Fruit fly (Drosophila melanogaster) whole organism, embryonic: ENCODE results near the gene qtc.

ENCODE experiments used
- BtbVII ChIP-seq: fragments of 200-800 bp; sonication (Bioruptor generic); optimal IDR thresholded peaks from 3 replicates; lab custom pipeline; 2017; ENCODE audit warnings: missing biosample characterization, mild to moderate bottlenecking, missing genetic modification characterization
- CG10274 ChIP-seq: fragments of 200-800 bp; sonication (Bioruptor generic); optimal IDR thresholded peaks from 3 replicates; lab custom pipeline; 2017; ENCODE audit warnings: missing biosample characterization, mild to moderate bottlenecking, missing genetic modification characterization
- CG11560 ChIP-seq: fragments of 200-800 bp; sonication (Bioruptor generic); IDR thresholded peaks from 3 replicates; pipeline ENCODE4 v1.3.6; 2022; ENCODE audit warnings: missing biosample characterization, missing genetic modification characterization
- CG11695 ChIP-seq: fragments of 200-800 bp; sonication (Bioruptor generic); IDR thresholded peaks from 3 replicates; pipeline ENCODE4 v1.3.6; 2022; ENCODE audit warnings: missing biosample characterization, missing genetic modification characterization
- CG12769 ChIP-seq: fragments of 200-800 bp; sonication (Bioruptor generic); optimal IDR thresholded peaks from 2 replicates; lab custom pipeline; 2019; ENCODE audit warnings: missing biosample characterization, mild to moderate bottlenecking, missing genetic modification characterization, moderate library complexity
- CG12942 ChIP-seq: fragments of 200-800 bp; sonication (Bioruptor generic); optimal IDR thresholded peaks from 3 replicates; lab custom pipeline; 2016; ENCODE audit warnings: missing biosample characterization, missing genetic modification characterization
- CG13296 ChIP-seq: fragments of 200-800 bp; sonication (Bioruptor generic); optimal IDR thresholded peaks from 3 replicates; lab custom pipeline; 2018; ENCODE audit warnings: missing biosample characterization, mild to moderate bottlenecking, missing genetic modification characterization
- CG14050 ChIP-seq: fragments of 200-800 bp; sonication (Bioruptor generic); IDR thresholded peaks from 3 replicates; pipeline ENCODE4 v1.3.6; 2022; ENCODE audit warnings: missing biosample characterization, missing genetic modification characterization
- CG1529 ChIP-seq: fragments of 200-800 bp; sonication (Bioruptor generic); optimal IDR thresholded peaks from 3 replicates; lab custom pipeline; 2018; ENCODE audit warnings: missing biosample characterization, missing genetic modification characterization
- CG15601 ChIP-seq: fragments of 200-800 bp; sonication (Bioruptor generic); optimal IDR thresholded peaks from 3 replicates; lab custom pipeline; 2019; ENCODE audit warnings: missing biosample characterization, mild to moderate bottlenecking, missing genetic modification characterization, moderate library complexity
- CG17385 ChIP-seq: fragments of 200-800 bp; sonication (Bioruptor generic); optimal IDR thresholded peaks from 3 replicates; lab custom pipeline; 2018; ENCODE audit warnings: missing biosample characterization, mild to moderate bottlenecking, missing genetic modification characterization
- CG18476 ChIP-seq: fragments of 200-800 bp; sonication (Bioruptor generic); optimal IDR thresholded peaks from 2 replicates; lab custom pipeline; 2016; ENCODE audit warnings: missing biosample characterization, mild to moderate bottlenecking, missing genetic modification characterization
- CG2202 ChIP-seq: fragments of 200-800 bp; sonication (Bioruptor generic); optimal IDR thresholded peaks from 2 replicates; lab custom pipeline; 2018; ENCODE audit warnings: missing biosample characterization, mild to moderate bottlenecking, missing genetic modification characterization
- CG3163 ChIP-seq: fragments of 200-800 bp; sonication (Bioruptor generic); optimal IDR thresholded peaks from 3 replicates; lab custom pipeline; 2016; ENCODE audit warnings: missing biosample characterization, missing genetic modification characterization
- CG3847 ChIP-seq: fragments of 200-800 bp; sonication (Bioruptor generic); IDR thresholded peaks from 2 replicates; pipeline ENCODE4 v1.3.6; 2022; ENCODE audit warnings: missing biosample characterization, missing genetic modification characterization
- CG43689 ChIP-seq: fragments of 200-800 bp; sonication (Bioruptor generic); IDR thresholded peaks from 2 replicates; pipeline ENCODE4 v1.3.6; 2022; ENCODE audit warnings: missing biosample characterization, missing genetic modification characterization
- CG4820 ChIP-seq: fragments of 200-800 bp; sonication (Bioruptor generic); optimal IDR thresholded peaks from 3 replicates; lab custom pipeline; 2016; ENCODE audit warnings: missing biosample characterization, missing genetic modification characterization
- CG8944 ChIP-seq: fragments of 200-800 bp; sonication (Bioruptor generic); optimal IDR thresholded peaks from 3 replicates; lab custom pipeline; 2016; ENCODE audit warnings: missing biosample characterization, missing genetic modification characterization
- CG9797 ChIP-seq: fragments of 200-800 bp; sonication (Bioruptor generic); optimal IDR thresholded peaks from 3 replicates; lab custom pipeline; 2018; ENCODE audit warnings: missing biosample characterization, mild to moderate bottlenecking, missing genetic modification characterization
- CG9817 ChIP-seq: fragments of 200-800 bp; sonication (Bioruptor generic); optimal IDR thresholded peaks from 2 replicates; lab custom pipeline; 2018; ENCODE audit warnings: missing biosample characterization, mild to moderate bottlenecking, missing genetic modification characterization, moderate library complexity
- CG9932 ChIP-seq: fragments of 200-800 bp; sonication (Bioruptor generic); IDR thresholded peaks from 2 replicates; pipeline ENCODE4 v1.3.6; 2022; ENCODE audit warnings: missing biosample characterization, missing genetic modification characterization
- Fer1 ChIP-seq: fragments of 200-800 bp; sonication (Bioruptor generic); optimal IDR thresholded peaks from 2 replicates; lab custom pipeline; 2017; ENCODE audit warnings: missing biosample characterization, mild to moderate bottlenecking, missing genetic modification characterization
- Hey ChIP-seq: fragments of 200-800 bp; sonication (Bioruptor generic); optimal IDR thresholded peaks from 3 replicates; lab custom pipeline; 2018; ENCODE audit warnings: missing biosample characterization, mild to moderate bottlenecking, missing genetic modification characterization
- Hmx ChIP-seq: fragments of 200-800 bp; sonication (Bioruptor generic); optimal IDR thresholded peaks from 2 replicates; lab custom pipeline; 2016; ENCODE audit warnings: missing biosample characterization, missing genetic modification characterization
- Meics ChIP-seq: fragments of 200-800 bp; sonication (Bioruptor generic); optimal IDR thresholded peaks from 2 replicates; lab custom pipeline; 2017; ENCODE audit warnings: missing biosample characterization, mild to moderate bottlenecking, missing genetic modification characterization
- Nf-YB ChIP-seq: fragments of 200-800 bp; sonication (Bioruptor generic); optimal IDR thresholded peaks from 3 replicates; lab custom pipeline; 2019; ENCODE audit warnings: missing biosample characterization, mild to moderate bottlenecking, missing genetic modification characterization, moderate library complexity
- Rfx ChIP-seq: fragments of 200-800 bp; sonication (Bioruptor generic); IDR thresholded peaks from 2 replicates; pipeline ENCODE4 v1.3.6; 2022; ENCODE audit warnings: missing biosample characterization, missing genetic modification characterization
- abd-A ChIP-seq: fragments of 200-800 bp; sonication (Bioruptor generic); optimal IDR thresholded peaks from 3 replicates; lab custom pipeline; 2019; ENCODE audit warnings: missing biosample characterization, mild to moderate bottlenecking, missing genetic modification characterization, moderate library complexity
- ac ChIP-seq: fragments of 200-800 bp; sonication (Bioruptor generic); optimal IDR thresholded peaks from 3 replicates; lab custom pipeline; 2017; ENCODE audit warnings: missing biosample characterization, mild to moderate bottlenecking, missing genetic modification characterization
- corto ChIP-seq: fragments of 200-800 bp; sonication (Bioruptor generic); optimal IDR thresholded peaks from 2 replicates; lab custom pipeline; 2016; ENCODE audit warnings: missing biosample characterization, mild to moderate bottlenecking, missing genetic modification characterization, moderate library complexity
- cwo ChIP-seq: fragments of 200-800 bp; sonication (Bioruptor generic); optimal IDR thresholded peaks from 3 replicates; lab custom pipeline; 2017; ENCODE audit warnings: missing biosample characterization, missing genetic modification characterization, mild to moderate bottlenecking, moderate library complexity, missing genetic modification reagents
- dimm ChIP-seq: fragments of 200-800 bp; sonication (Bioruptor generic); IDR thresholded peaks from 2 replicates; pipeline ENCODE4 v1.3.6; 2022; ENCODE audit warnings: missing biosample characterization, missing genetic modification characterization
- en ChIP-seq: fragments of 200-800 bp; sonication (Bioruptor generic); optimal IDR thresholded peaks from 2 replicates; lab custom pipeline; 2016; ENCODE audit warnings: missing biosample characterization, missing genetic modification characterization
- exex ChIP-seq: fragments of 200-800 bp; sonication (Bioruptor generic); optimal IDR thresholded peaks from 4 replicates; lab custom pipeline; 2018; ENCODE audit warnings: missing biosample characterization, mild to moderate bottlenecking, missing genetic modification characterization, moderate library complexity
- hb ChIP-seq: fragments of 200-800 bp; sonication (Bioruptor generic); IDR thresholded peaks from 3 replicates; pipeline ENCODE4 v1.3.6; 2022; ENCODE audit warnings: missing biosample characterization, missing genetic modification characterization; ENCODE audit not compliant: partially characterized antibody
- hbn ChIP-seq: fragments of 200-800 bp; sonication (Bioruptor generic); IDR thresholded peaks from 2 replicates; pipeline ENCODE4 v1.3.6; 2022; ENCODE audit warnings: missing biosample characterization, missing genetic modification characterization; ENCODE audit not compliant: partially characterized antibody
- insv ChIP-seq, 2 experiments: fragments of 200-800 bp; sonication (Bioruptor generic); optimal IDR thresholded peaks; 3 replicates each; lab custom pipeline; 2016 to 2018; ENCODE audit warnings: missing biosample characterization in 2 of 2, missing genetic modification characterization in 2 of 2
- jigr1 ChIP-seq: fragments of 200-800 bp; sonication (Bioruptor generic); IDR thresholded peaks from 3 replicates; pipeline ENCODE4 v1.3.6; 2022; ENCODE audit warnings: missing biosample characterization, missing genetic modification characterization
- lola ChIP-seq, 3 experiments: fragments of >200 bp in 2 of 3; fragments of 200-800 bp in 1 of 3; sonication (Bioruptor generic) in 1 of 3; optimal IDR thresholded peaks; 2 replicates each; lab custom pipeline; 2017 to 2019; ENCODE audit warnings: missing biosample characterization in 3 of 3, missing genetic modification characterization in 3 of 3, mild to moderate bottlenecking in 1 of 3, moderate library complexity in 1 of 3
- luna ChIP-seq: fragments of 200-800 bp; sonication (Bioruptor generic); optimal IDR thresholded peaks from 2 replicates; lab custom pipeline; 2016; ENCODE audit warnings: missing biosample characterization, missing genetic modification characterization
- mirr ChIP-seq: fragments of 200-800 bp; sonication (Bioruptor generic); optimal IDR thresholded peaks from 3 replicates; lab custom pipeline; 2018; ENCODE audit warnings: missing biosample characterization, mild to moderate bottlenecking, missing genetic modification characterization
- nerfin-1 ChIP-seq: fragments of 200-800 bp; sonication (Bioruptor generic); optimal IDR thresholded peaks from 3 replicates; lab custom pipeline; 2019; ENCODE audit warnings: missing biosample characterization, mild to moderate bottlenecking, missing genetic modification characterization, moderate library complexity
- pum ChIP-seq: fragments of 200-800 bp; sonication (Bioruptor generic); optimal IDR thresholded peaks from 2 replicates; lab custom pipeline; 2016; ENCODE audit warnings: missing biosample characterization, missing genetic modification characterization
- pzg ChIP-seq: fragments of 200-800 bp; sonication (Bioruptor generic); optimal IDR thresholded peaks from 3 replicates; lab custom pipeline; 2018; ENCODE audit warnings: missing biosample characterization, mild to moderate bottlenecking, missing genetic modification characterization, moderate library complexity
- sd ChIP-seq: fragments of 200-800 bp; sonication (Bioruptor generic); optimal IDR thresholded peaks from 3 replicates; lab custom pipeline; 2018; ENCODE audit warnings: missing biosample characterization, mild to moderate bottlenecking, missing genetic modification characterization, moderate library complexity
- sens-2 ChIP-seq: fragments of 200-800 bp; sonication (Bioruptor generic); IDR thresholded peaks from 2 replicates; pipeline ENCODE4 v1.3.6; 2022; ENCODE audit warnings: missing biosample characterization, missing genetic modification characterization
- ssp ChIP-seq: fragments of 200-800 bp; sonication (Bioruptor generic); IDR thresholded peaks from 2 replicates; pipeline ENCODE4 v1.3.6; 2022; ENCODE audit warnings: missing biosample characterization, missing genetic modification characterization
- tap ChIP-seq: fragments of 200-800 bp; optimal IDR thresholded peaks from 3 replicates; lab custom pipeline; 2019; ENCODE audit warnings: missing biosample characterization, mild to moderate bottlenecking, missing genetic modification characterization, moderate library complexity
- toy ChIP-seq: fragments of 200-800 bp; sonication (Bioruptor generic); IDR thresholded peaks from 2 replicates; pipeline ENCODE4 v1.3.6; 2022; ENCODE audit warnings: missing biosample characterization, missing genetic modification characterization
- twi ChIP-seq: fragments of 200-800 bp; optimal IDR thresholded peaks from 2 replicates; lab custom pipeline; 2019; ENCODE audit warnings: missing biosample characterization, mild to moderate bottlenecking, missing genetic modification characterization, moderate library complexity
- vvl ChIP-seq: fragments of 200-800 bp; sonication (Bioruptor generic); IDR thresholded peaks from 2 replicates; pipeline ENCODE4 v1.3.6; 2022; ENCODE audit warnings: missing biosample characterization, missing genetic modification characterization

qtc gene

dm6 chr2L:5095350-5095962 is 34.8 kb downstream of the qtc start (continued):
- TF ChIP-seq sens-2 (GFP tag; lab: Robert Waterston, UW) (no peak), CG12769 (tag; lab: Kevin White, UChicago) (peak; percentile 83), CG11695 (no peak), twi (tag; lab: Kevin White, UChicago) (no peak), dimm (GFP tag; lab: Robert Waterston, UW) (no peak), vvl (peak; percentile 65), CG14050 (GFP tag; lab: Robert Waterston, UW) (no peak), CG15601 (tag; lab: Kevin White, UChicago) (no peak), Hmx (GFP tag; lab: Kevin White, UChicago) (no peak), nerfin-1 (tag; lab: Kevin White, UChicago) (no peak), Hey (no peak), abd-A (peak; percentile 38), CG43689 (GFP tag; lab: Robert Waterston, UW) (no peak), lola (GFP tag; optimal IDR thresholded peaks at IDR 0.05; lab: Kevin White, UChicago) (no peak), CG13296 (peak; percentile 59), jigr1 (GFP tag; lab: Robert Waterston, UW) (no peak), CG11560 (tag; lab: Robert Waterston, UW) (no peak), pum (GFP tag; lab: Kevin White, UChicago) (no peak), hbn (GFP tag; lab: Robert Waterston, UW) (no peak), tap (tag; lab: Kevin White, UChicago) (no peak), CG3847 (GFP tag; lab: Robert Waterston, UW) (no peak), CG2202 (no peak), CG9797 (GFP tag; lab: Kevin White, UChicago) (no peak), hb (no peak), CG17385 (GFP tag; lab: Kevin White, UChicago) (no peak), CG1529 (GFP tag; lab: Kevin White, UChicago) (no peak), insv (GFP tag; optimal IDR thresholded peaks at IDR 0.05; lab: Kevin White, UChicago) (no peak), pzg (no peak), CG12942 (GFP tag; lab: Kevin White, UChicago) (no peak), CG10274 (GFP tag; lab: Kevin White, UChicago) (no peak), corto (GFP tag; lab: Kevin White, UChicago) (no peak), Nf-YB (GFP tag; lab: Kevin White, UChicago) (no peak), mirr (peak; percentile 65), luna (GFP tag; lab: Kevin White, UChicago) (no peak), sd (tag; lab: Kevin White, UChicago) (peak; percentile 69), Meics (GFP tag; lab: Kevin White, UChicago) (peak; percentile 12), CG4820 (GFP tag; lab: Kevin White, UChicago) (no peak), CG3163 (GFP tag; lab: Kevin White, UChicago) (no peak), CG8944 (no peak), CG9817 (tag; lab: Kevin White, UChicago) (no peak), exex (tag; lab: Kevin White, UChicago) (peak; percentile 76), ac (GFP tag; lab: Kevin White, UChicago) (no peak), CG18476 (GFP tag; lab: Kevin White, UChicago) (no peak), Fer1 (GFP tag; lab: Kevin White, UChicago) (peak; percentile 24), en (no peak), BtbVII (GFP tag; lab: Kevin White, UChicago) (peak; percentile 15), toy (GFP tag; lab: Robert Waterston, UW) (no peak), Rfx (GFP tag; lab: Robert Waterston, UW) (0 out of 2 replicates have a peak, but pooled peaks have one; percentile 8), CG9932 (GFP tag; lab: Robert Waterston, UW) (no peak), cwo (GFP tag; lab: Kevin White, UChicago) (peak; percentile 71), ssp (GFP tag; lab: Robert Waterston, UW) (no peak)
